Worm (Caenorhabditis elegans) whole organism, L3 larva: ENCODE results near the gene C06E1.9.

Source experiments
- ama-1 ChIP-seq: fragments of 150-350 bp; optimal IDR thresholded peaks from 2 replicates; lab custom pipeline; 2018
- ceh-28 ChIP-seq: fragments of 150-350 bp; optimal IDR thresholded peaks from 2 replicates; lab custom pipeline; 2014; ENCODE audit warnings: missing biosample characterization, missing genetic modification reagents, missing genetic modification characterization
- egl-27 ChIP-seq: sonication (generic microtip); optimal IDR thresholded peaks from 4 replicates; lab custom pipeline; 2017; ENCODE audit warnings: missing biosample characterization, missing genetic modification reagents, missing genetic modification characterization
- elt-2 ChIP-seq: sonication (generic microtip); optimal IDR thresholded peaks from 2 replicates; lab custom pipeline; 2016; ENCODE audit warnings: missing genetic modification reagents, mild to moderate bottlenecking, missing genetic modification characterization, missing compliant biosample characterization
- elt-3 ChIP-seq, 3 experiments: fragments of 150-350 bp in 1 of 3; sonication (generic microtip) in 2 of 3; optimal IDR thresholded peaks; 2 replicates in 2 of 3; 4 replicates in 1 of 3; lab custom pipeline; 2014 to 2017; ENCODE audit warnings: missing biosample characterization in 3 of 3, missing genetic modification characterization in 3 of 3
- hmg-11 ChIP-seq: sonication (generic microtip); optimal IDR thresholded peaks from 2 replicates; lab custom pipeline; 2016; ENCODE audit warnings: missing genetic modification characterization, missing compliant biosample characterization
- lin-15B ChIP-seq: fragments of 150-350 bp; optimal IDR thresholded peaks from 2 replicates; lab custom pipeline; 2014; ENCODE audit warnings: missing biosample characterization, missing genetic modification characterization
- lin-39 ChIP-seq: fragments of 150-350 bp; optimal IDR thresholded peaks from 2 replicates; lab custom pipeline; 2018; ENCODE audit warnings: missing biosample characterization, missing genetic modification reagents, missing genetic modification characterization
- mml-1 ChIP-seq: fragments of 150-350 bp; sonication (generic microtip); optimal IDR thresholded peaks from 3 replicates; lab custom pipeline; 2014; ENCODE audit warnings: missing biosample characterization, missing genetic modification characterization
- nfya-1 ChIP-seq: sonication (generic microtip); optimal IDR thresholded peaks from 2 replicates; lab custom pipeline; 2017; ENCODE audit warnings: missing genetic modification characterization, mild to moderate bottlenecking, missing compliant biosample characterization, antibody characterized with exemption, moderate library complexity; ENCODE audit not compliant: insufficient read depth
- nhr-11 ChIP-seq: fragments of 150-350 bp; optimal IDR thresholded peaks from 2 replicates; lab custom pipeline; 2014; ENCODE audit warnings: missing biosample characterization, missing genetic modification characterization
- nhr-23 ChIP-seq: fragments of 150-350 bp; optimal IDR thresholded peaks from 2 replicates; lab custom pipeline; 2014; ENCODE audit warnings: missing biosample characterization, missing genetic modification reagents, missing genetic modification characterization
- pha-4 ChIP-seq: fragments of 150-350 bp; optimal IDR thresholded peaks from 2 replicates; lab custom pipeline; 2014; ENCODE audit warnings: missing biosample characterization, missing genetic modification reagents, missing genetic modification characterization
- skn-1 ChIP-seq: fragments of 150-350 bp; optimal IDR thresholded peaks from 2 replicates; lab custom pipeline; 2014; ENCODE audit warnings: missing biosample characterization, missing genetic modification characterization
- snpc-4 ChIP-seq: fragments of 150-350 bp; optimal IDR thresholded peaks from 2 replicates; lab custom pipeline; 2014; ENCODE audit warnings: missing biosample characterization, missing genetic modification characterization
- tbx-2 ChIP-seq: sonication (generic microtip); optimal IDR thresholded peaks from 2 replicates; lab custom pipeline; 2016; ENCODE audit warnings: mild to moderate bottlenecking, missing genetic modification characterization, missing compliant biosample characterization
- unc-62 ChIP-seq: fragments of 150-350 bp; sonication (generic microtip); optimal IDR thresholded peaks from 4 replicates; lab custom pipeline; 2014; ENCODE audit warnings: missing biosample characterization, missing genetic modification reagents, missing genetic modification characterization

Gene C06E1.9

ce11 chrIII:8560398-8560797 is 49.2 kb downstream of the C06E1.9 start:
- no peak for TF ChIP-seq pha-4

- TF ChIP-seq nhr-11 (tag; lab: Kevin White, UChicago), result peak; percentile 6
- no peak for TF ChIP-seq ama-1 (lab: Kevin White, UChicago)
- TF ChIP-seq egl-27 (tag; lab: Kevin White, UChicago), result no peak
- no peak for TF ChIP-seq elt-3 (tag; optimal IDR thresholded peaks at IDR 0.05; lab: Kevin White, UChicago)
- peak; percentile 1 for TF ChIP-seq lin-15B (tag; lab: Kevin White, UChicago)
- TF ChIP-seq nhr-23 (tag; lab: Kevin White, UChicago), result no peak
- TF ChIP-seq tbx-2 (tag; lab: Kevin White, UChicago), result no peak
- TF ChIP-seq lin-39 (tag; lab: Kevin White, UChicago), result peak; percentile 48
- no peak for TF ChIP-seq mml-1 (tag; lab: Kevin White, UChicago)
- peak; percentile 41 for TF ChIP-seq pha-4
- TF ChIP-seq skn-1 (tag; lab: Kevin White, UChicago), result peak; percentile 36
- peak; percentile 1 for TF ChIP-seq snpc-4
- peak; percentile 1 for TF ChIP-seq ceh-28
- peak; percentile 54 for TF ChIP-seq nfya-1 (tag; lab: Kevin White, UChicago)
- peak; percentile 30 for TF ChIP-seq unc-62 (GFP tag; lab: Kevin White, UChicago)
- TF ChIP-seq hmg-11 (tag; lab: Kevin White, UChicago), result peak; percentile 42
- TF ChIP-seq elt-2, result peak; percentile 27
Observed at ce11 chrIII:8556836-8557385, 52.7 kb downstream of the C06E1.9 start, which contains the start of gene C02D5.2. Gene C02D5.2, plus strand, starts transcription at chrIII:8557335.
